Worm (Caenorhabditis elegans): ENCODE data around the gene R07A4.4.

The R07A4.4 gene

ce11 chrX:10757608-10758007, at the start of gene R07A4.4:
R07A4.4 (minus strand) TSS chrX:10757708.
- no peak for TF ChIP-seq unc-62 (GFP tag; optimal IDR thresholded peaks at IDR 0.05)

- TF ChIP-seq unc-62 (GFP tag; optimal IDR thresholded peaks at IDR 0.05), result no peak
Measured at ce11 chrX:10804441-10804840, 46.9 kb upstream of the R07A4.4 start, which contains the start of gene F31B12.4. F31B12.4 (plus strand) TSS chrX:10804741.

ce11 chrX:10794647-10795046, 37.1 kb upstream of the R07A4.4 start, which contains the start of gene T05A10.6:
T05A10.6 (minus strand) TSS chrX:10794747.
- no peak for TF ChIP-seq unc-62 (GFP tag; optimal IDR thresholded peaks at IDR 0.05)

DNA sequence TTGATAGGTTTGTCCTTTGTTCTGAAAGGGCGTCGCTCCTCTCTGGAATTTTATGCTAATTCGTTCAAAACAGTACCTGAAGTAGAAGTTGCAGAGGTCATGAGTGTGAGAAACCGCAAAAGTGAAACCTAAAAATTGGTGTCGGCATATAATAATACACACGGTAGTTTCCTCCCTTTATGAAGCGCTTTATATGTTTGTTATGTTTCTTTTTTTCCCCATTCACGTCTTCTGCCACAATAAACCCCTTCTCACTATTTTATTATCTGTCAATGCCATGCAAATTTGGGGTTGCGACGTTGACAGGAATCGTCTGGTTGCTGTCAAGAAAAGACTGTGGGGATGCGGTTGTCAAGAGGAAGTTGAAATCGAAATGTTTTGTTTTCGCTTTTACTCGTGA, 34.9 kb upstream of the R07A4.4 start, which contains the start of gene vap-2:
TSS of gene vap-2 (minus strand) at position 101 of the 400 bp plus-strand sequence.
- TF ChIP-seq unc-62 (GFP tag; optimal IDR thresholded peaks at IDR 0.05), result no peak

- no peak for TF ChIP-seq unc-62 (GFP tag; optimal IDR thresholded peaks at IDR 0.05)
Measured at ce11 chrX:10787203-10787602, 29.7 kb upstream of the R07A4.4 start, which contains the start of gene ttr-14. ttr-14 (plus strand) TSS chrX:10787503.

DNA sequence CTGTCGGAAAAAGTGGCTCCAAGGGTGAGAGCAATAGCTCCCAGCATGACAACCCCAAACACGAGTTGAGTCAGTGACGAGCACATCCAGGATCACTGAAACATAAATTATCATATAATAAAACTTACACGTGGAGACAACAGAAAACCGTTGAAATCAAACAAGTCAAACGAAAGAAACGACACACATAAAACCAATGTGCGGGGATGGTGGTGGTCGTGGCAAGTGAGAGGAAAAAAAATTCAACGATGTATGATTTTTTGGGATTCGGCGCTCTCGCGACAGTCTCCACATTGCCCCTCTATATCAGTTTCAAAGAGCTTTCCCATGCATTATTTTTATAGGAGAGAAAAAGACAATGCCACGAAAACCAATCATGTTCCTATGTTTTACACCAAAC, 26.3 kb upstream of the R07A4.4 start, which contains the start of gene clc-4:
TSS of gene clc-4 (minus strand) at position 101 of the 400 bp plus-strand sequence.
- no peak for TF ChIP-seq unc-62 (GFP tag; optimal IDR thresholded peaks at IDR 0.05)

DNA sequence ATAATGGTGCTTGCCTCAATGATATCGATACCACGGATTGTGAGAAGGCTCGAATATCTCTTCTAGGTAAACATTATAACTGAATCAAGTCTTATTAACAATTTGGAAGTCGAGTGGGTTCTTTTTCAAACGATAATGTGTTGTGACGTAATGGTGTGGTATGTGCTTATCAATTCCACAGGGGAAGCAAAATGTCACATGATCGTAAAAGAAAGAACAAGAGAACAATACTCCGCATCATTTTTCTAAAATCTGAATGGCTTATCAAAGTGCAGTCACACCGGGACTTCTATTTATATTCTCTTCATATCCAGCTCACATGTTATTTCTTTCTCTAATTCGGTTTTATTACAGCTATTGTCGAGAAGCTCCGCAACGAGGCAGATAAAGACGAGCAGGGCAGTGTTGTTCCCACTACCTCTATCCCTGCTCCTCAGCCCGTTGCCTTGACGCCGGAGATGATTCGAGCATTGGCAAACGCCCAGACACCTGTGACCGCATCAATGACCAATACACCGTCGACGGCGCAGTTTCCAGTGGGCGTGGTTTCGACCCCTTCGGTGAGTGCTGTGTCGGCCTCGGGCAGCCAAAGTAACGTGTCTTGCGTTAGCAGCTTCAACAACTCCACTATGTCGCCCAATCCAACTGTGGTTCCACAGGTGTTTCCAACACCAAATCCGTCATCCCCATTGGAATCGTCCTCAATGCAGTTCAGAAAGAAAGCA, 23.2 kb upstream of the R07A4.4 start:
- no peak for TF ChIP-seq unc-62 (GFP tag; optimal IDR thresholded peaks at IDR 0.05)

ce11 chrX:10774865-10775264, 17.4 kb upstream of the R07A4.4 start:
- no peak for TF ChIP-seq unc-62 (GFP tag; optimal IDR thresholded peaks at IDR 0.05)

- TF ChIP-seq unc-62 (GFP tag; optimal IDR thresholded peaks at IDR 0.05), result no peak
Measured at ce11 chrX:10772763-10773162, 15.3 kb upstream of the R07A4.4 start.

ce11 chrX:10772165-10772584, 14.7 kb upstream of the R07A4.4 start:
- no peak for TF ChIP-seq unc-62 (GFP tag; optimal IDR thresholded peaks at IDR 0.05)

ce11 chrX:10770988-10771496, 13.5 kb upstream of the R07A4.4 start:
- TF ChIP-seq unc-62 (GFP tag; optimal IDR thresholded peaks at IDR 0.05), result no peak

DNA sequence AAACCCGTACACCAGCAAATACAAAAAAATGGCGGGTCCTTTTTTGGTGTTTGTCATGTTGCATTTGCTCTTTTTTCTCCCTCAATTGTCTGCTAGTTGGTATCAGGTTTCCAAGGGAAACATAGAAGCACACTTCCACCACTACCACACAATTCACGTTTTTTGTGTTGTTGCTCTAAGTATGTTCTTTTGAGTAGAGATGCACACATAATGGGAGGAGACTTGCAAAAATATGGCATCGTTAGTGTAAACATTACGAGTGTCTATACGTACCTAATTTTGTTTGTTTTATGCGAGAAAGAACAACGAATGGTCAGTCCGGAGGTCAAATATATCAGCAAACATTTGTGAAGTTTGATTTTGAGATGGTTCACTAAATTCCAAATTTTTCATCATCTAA, 12.5 kb upstream of the R07A4.4 start:
- TF ChIP-seq unc-62 (GFP tag; optimal IDR thresholded peaks at IDR 0.05), result no peak

DNA sequence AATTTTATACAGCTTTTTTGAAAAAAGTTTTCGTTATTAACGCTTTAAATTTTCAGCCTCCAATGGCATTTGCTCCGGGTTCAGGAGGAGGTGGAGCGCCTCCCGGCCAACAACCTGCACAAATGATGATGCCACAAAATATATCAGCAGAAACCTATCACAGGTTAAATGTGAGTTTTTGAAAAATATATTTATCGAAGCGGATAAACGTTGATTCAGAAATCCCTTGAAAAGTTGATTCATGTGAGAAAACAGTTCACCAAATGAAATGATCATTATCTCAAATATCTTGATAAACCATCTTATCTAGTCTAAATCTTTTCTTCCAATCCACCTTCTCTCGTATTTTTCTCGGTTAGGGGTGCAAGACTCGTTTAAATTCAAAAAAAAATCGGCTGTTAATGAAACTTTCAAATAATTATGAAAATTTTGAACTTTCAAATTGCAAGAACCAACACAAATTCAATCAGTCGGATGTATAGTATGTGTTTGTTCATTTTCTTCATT, 11.8 kb upstream of the R07A4.4 start, which contains the start of gene sma-9:
TSS of gene sma-9 (plus strand) at position 51 of the 507 bp plus-strand sequence.
- no peak for TF ChIP-seq unc-62 (GFP tag; optimal IDR thresholded peaks at IDR 0.05)

ce11 chrX:10768289-10769153, 11.0 kb upstream of the R07A4.4 start:
- TF ChIP-seq unc-62 (GFP tag; optimal IDR thresholded peaks at IDR 0.05), result no peak

- TF ChIP-seq unc-62 (GFP tag; optimal IDR thresholded peaks at IDR 0.05), result no peak
Measured at ce11 chrX:10767669-10768068, 10.2 kb upstream of the R07A4.4 start.

Measured in whole organism, dauer.